Worm (Caenorhabditis elegans): ENCODE data around the gene C32D5.10.

Gene C32D5.10

ce11 chrII:6383183-6383695 lies 31.5 kb upstream of the C32D5.10 start, which contains the start of gene F58F12.1 (continued):
- TF ChIP-seq egl-27 (tag; optimal IDR thresholded peaks at IDR 0.05) (no peak), nhr-25 (tag; optimal IDR thresholded peaks at IDR 0.05; ENCODE audit: borderline replicate concordance, insufficient read depth) (no peak), lir-3 (tag; optimal IDR thresholded peaks at IDR 0.05) (no peak), pqm-1 (tag; optimal IDR thresholded peaks at IDR 0.05) (no peak), dmd-9 (GFP tag; IDR thresholded peaks at IDR 0.05) (no peak), daf-8 (GFP tag; IDR thresholded peaks at IDR 0.05) (no peak), F49E8.2 (tag; optimal IDR thresholded peaks at IDR 0.05; ENCODE audit: borderline replicate concordance) (no peak), tra-1 (GFP tag; IDR thresholded peaks at IDR 0.05) (no peak), spr-3 (GFP tag; optimal IDR thresholded peaks at IDR 0.05) (no peak), nhr-111 (GFP tag; optimal IDR thresholded peaks at IDR 0.05) (no peak)

- no peak for TF ChIP-seq unc-39 (tag; optimal IDR thresholded peaks at IDR 0.05)
- TF ChIP-seq aha-1 (tag): peak; percentile 75
These were observed 29.1 kb upstream of the C32D5.10 start, which contains the start of gene F58F12.12 for ce11 chrII:6380866-6381265. TSS of gene F58F12.12 (plus strand) at chrII:6381166.

ce11 chrII:6379038-6379563 lies 27.3 kb upstream of the C32D5.10 start:
- TF ChIP-seq hmg-1.1 (GFP tag; IDR thresholded peaks at IDR 0.05) (no peak), ztf-7 (tag; optimal IDR thresholded peaks at IDR 0.05) (no peak), nhr-28 (tag; optimal IDR thresholded peaks at IDR 0.05) (peak; percentile 54), pha-4 (GFP tag; IDR thresholded peaks at IDR 0.05) (no peak), pha-4 (tag; optimal IDR thresholded peaks at IDR 0.05) (no peak), lin-1 (GFP tag; IDR thresholded peaks at IDR 0.05) (no peak), nhr-25 (tag; optimal IDR thresholded peaks at IDR 0.05; ENCODE audit: borderline replicate concordance, insufficient read depth) (no peak), lsy-2 (tag; optimal IDR thresholded peaks at IDR 0.05) (no peak), dve-1 (tag; optimal IDR thresholded peaks at IDR 0.05; ENCODE audit: insufficient read depth) (no peak), tra-1 (GFP tag; IDR thresholded peaks at IDR 0.05) (no peak), egl-43 (GFP tag; IDR thresholded peaks at IDR 0.05) (no peak), mep-1 (tag; optimal IDR thresholded peaks at IDR 0.05) (peak; percentile 7), dmd-6 (GFP tag; IDR thresholded peaks at IDR 0.05) (0 out of 2 replicates have a peak, but pooled peaks have one; percentile 12), R02D3.7 (tag; optimal IDR thresholded peaks at IDR 0.05) (no peak), Y48G9A.11 (GFP tag; IDR thresholded peaks at IDR 0.05) (no peak), daf-12 (tag; optimal IDR thresholded peaks at IDR 0.05) (no peak), hlh-30 (tag; optimal IDR thresholded peaks at IDR 0.05; ENCODE audit: insufficient read depth) (peak; percentile 57), mdl-1 (tag; optimal IDR thresholded peaks at IDR 0.05) (peak in 1 of 2 experiments; percentile 27)

ce11 chrII:6377381-6377948 lies 25.7 kb upstream of the C32D5.10 start:
- TF ChIP-seq nhr-28 (tag; optimal IDR thresholded peaks at IDR 0.05) (peak; percentile 74), dve-1 (tag; optimal IDR thresholded peaks at IDR 0.05; ENCODE audit: insufficient read depth) (peak; percentile 52), hlh-30 (tag; optimal IDR thresholded peaks at IDR 0.05; ENCODE audit: insufficient read depth) (peak; percentile 49), fkh-10 (GFP tag; optimal IDR thresholded peaks at IDR 0.05) (no peak), unc-62 (GFP tag; optimal IDR thresholded peaks at IDR 0.05 in 1 of 2) (peak in 1 of 2 experiments; percentile 69), unc-62 (tag; optimal IDR thresholded peaks at IDR 0.05) (no peak), dmd-6 (GFP tag; IDR thresholded peaks at IDR 0.05) (peak; percentile 70), daf-8 (GFP tag; IDR thresholded peaks at IDR 0.05) (no peak), nhr-6 (tag; optimal IDR thresholded peaks at IDR 0.05) (no peak), hlh-11 (tag; optimal IDR thresholded peaks at IDR 0.05) (peak; percentile 43), nhr-102 (tag; optimal IDR thresholded peaks at IDR 0.05) (no peak), daf-16 (GFP tag; optimal IDR thresholded peaks at IDR 0.05) (no peak), daf-16 (tag; optimal IDR thresholded peaks at IDR 0.05) (peak; percentile 53), mep-1 (tag; optimal IDR thresholded peaks at IDR 0.05) (peak; percentile 13), nhr-77 (tag; optimal IDR thresholded peaks at IDR 0.05) (peak; percentile 44), mes-2 (tag; optimal IDR thresholded peaks at IDR 0.05; ENCODE audit: poor library complexity, severe bottlenecking) (no peak), pqm-1 (tag; optimal IDR thresholded peaks at IDR 0.05) (peak; percentile 71)
